Worm (Caenorhabditis elegans) whole organism, L1 larva: ENCODE measurements around the gene set-3.

Source experiments
- C16A3.4 ChIP-seq: fragments of 150-350 bp; optimal IDR thresholded peaks from 2 replicates; lab custom pipeline; 2014; ENCODE audit warnings: missing biosample characterization, missing genetic modification characterization
- C34B4.2 ChIP-seq: sonication (generic microtip); optimal IDR thresholded peaks from 2 replicates; lab custom pipeline; 2017; ENCODE audit warnings: mild to moderate bottlenecking, missing genetic modification characterization, missing compliant biosample characterization
- Y116A8C.19 ChIP-seq: sonication (generic microtip); optimal IDR thresholded peaks from 2 replicates; lab custom pipeline; 2016; ENCODE audit warnings: missing compliant biosample characterization, missing genetic modification characterization, borderline replicate concordance
- aha-1 ChIP-seq: fragments of 150-350 bp; optimal IDR thresholded peaks from 2 replicates; lab custom pipeline; 2014; ENCODE audit warnings: missing biosample characterization, missing genetic modification characterization
- alr-1 ChIP-seq: fragments of 200-800 bp; sonication (Bioruptor generic); optimal IDR thresholded peaks from 2 replicates; lab custom pipeline; 2018; ENCODE audit warnings: borderline replicate concordance, mild to moderate bottlenecking, missing genetic modification characterization, missing compliant biosample characterization
- aly-2 ChIP-seq: fragments of 150-350 bp; optimal IDR thresholded peaks from 2 replicates; lab custom pipeline; 2014; ENCODE audit warnings: missing biosample characterization, missing genetic modification characterization
- ama-1 ChIP-seq: fragments of 150-350 bp; optimal IDR thresholded peaks from 2 replicates; lab custom pipeline; 2014
- blmp-1 ChIP-seq: fragments of 150-350 bp; optimal IDR thresholded peaks from 2 replicates; lab custom pipeline; 2014; ENCODE audit warnings: missing biosample characterization, missing genetic modification characterization
- ceh-63 ChIP-seq: fragments of 200-800 bp; sonication (Bioruptor generic); optimal IDR thresholded peaks from 2 replicates; lab custom pipeline; 2018; ENCODE audit warnings: mild to moderate bottlenecking, missing genetic modification characterization, missing compliant biosample characterization
- ceh-90 ChIP-seq: sonication (generic microtip); optimal IDR thresholded peaks from 2 replicates; lab custom pipeline; 2016; ENCODE audit warnings: missing genetic modification characterization, missing compliant biosample characterization
- dpl-1 ChIP-seq, 3 experiments: fragments of 150-350 bp in 2 of 3; sonication (generic microtip) in 1 of 3; optimal IDR thresholded peaks; 2 replicates each; lab custom pipeline; 2014 to 2017; ENCODE audit warnings: missing biosample characterization in 3 of 3, missing genetic modification characterization in 3 of 3, missing genetic modification reagents in 3 of 3
- dsc-1 ChIP-seq: sonication (generic microtip); optimal IDR thresholded peaks from 2 replicates; lab custom pipeline; 2016; ENCODE audit warnings: mild to moderate bottlenecking, missing genetic modification characterization, missing compliant biosample characterization
- efl-1 ChIP-seq, 4 experiments: fragments of 150-350 bp; optimal IDR thresholded peaks in 3 of 4; peaks in 1 of 4; 1 replicate in 1 of 4; 2 replicates in 3 of 4; lab custom pipeline; 2014; ENCODE audit warnings: missing biosample characterization in 2 of 4, missing genetic modification characterization in 2 of 4, missing genetic modification reagents in 2 of 4
- egl-13 ChIP-seq: sonication (generic microtip); optimal IDR thresholded peaks from 2 replicates; lab custom pipeline; 2016; ENCODE audit warnings: missing genotype, missing genetic modification reagents, missing genetic modification characterization, missing compliant biosample characterization
- elt-2 ChIP-seq: sonication (generic microtip); optimal IDR thresholded peaks from 2 replicates; lab custom pipeline; 2016; ENCODE audit warnings: missing genetic modification characterization, mild to moderate bottlenecking, inconsistent platforms, missing compliant biosample characterization, missing genetic modification reagents
- elt-3 ChIP-seq, 6 experiments: fragments of 150-350 bp in 1 of 6; sonication (generic microtip); optimal IDR thresholded peaks; 2 replicates each; lab custom pipeline; 2017 to 2018; ENCODE audit warnings: missing biosample characterization in 6 of 6, missing genetic modification characterization in 6 of 6, inconsistent platforms in 1 of 6
- fkh-4 ChIP-seq: sonication (generic microtip); optimal IDR thresholded peaks from 2 replicates; lab custom pipeline; 2016; ENCODE audit warnings: missing compliant biosample characterization, missing genetic modification characterization, borderline replicate concordance
- fkh-8 ChIP-seq: sonication (generic microtip); optimal IDR thresholded peaks from 2 replicates; lab custom pipeline; 2016; ENCODE audit warnings: mild to moderate bottlenecking, missing genetic modification characterization, missing compliant biosample characterization
- fos-1 ChIP-seq: fragments of 150-350 bp; optimal IDR thresholded peaks from 2 replicates; lab custom pipeline; 2014; ENCODE audit warnings: missing biosample characterization, missing genetic modification characterization
- grh-1 ChIP-seq: fragments of 200-800 bp; sonication (Bioruptor generic); IDR thresholded peaks from 2 replicates; pipeline ENCODE4 v1.3.6; 2022; ENCODE audit warnings: missing genetic modification reagents, missing genetic modification characterization, missing compliant biosample characterization
- hlh-4 ChIP-seq: sonication (generic microtip); optimal IDR thresholded peaks from 2 replicates; lab custom pipeline; 2016; ENCODE audit warnings: mild to moderate bottlenecking, missing genetic modification characterization, missing compliant biosample characterization
- hpl-2 ChIP-seq: fragments of 150-350 bp; optimal IDR thresholded peaks from 2 replicates; lab custom pipeline; 2014; ENCODE audit warnings: missing biosample characterization, missing genetic modification reagents, missing genetic modification characterization
- isw-1 ChIP-seq: fragments of 200-800 bp; sonication (Bioruptor generic); IDR thresholded peaks from 2 replicates; pipeline ENCODE4 v1.3.6; 2022; ENCODE audit warnings: missing genetic modification characterization, missing compliant biosample characterization
- jun-1 ChIP-seq: fragments of 150-350 bp; optimal IDR thresholded peaks from 2 replicates; lab custom pipeline; 2014; ENCODE audit warnings: missing biosample characterization, missing genetic modification reagents, missing genetic modification characterization
- lin-13 ChIP-seq: fragments of 150-350 bp; optimal IDR thresholded peaks from 2 replicates; lab custom pipeline; 2014; ENCODE audit warnings: missing biosample characterization, missing genetic modification reagents, missing genetic modification characterization
- lin-15B ChIP-seq: fragments of 150-350 bp; sonication (generic microtip); optimal IDR thresholded peaks from 3 replicates; lab custom pipeline; 2014; ENCODE audit warnings: missing biosample characterization, missing genetic modification characterization
- lin-35 ChIP-seq, 2 experiments: fragments of 150-350 bp; optimal IDR thresholded peaks; 2 replicates each; lab custom pipeline; 2014; ENCODE audit warnings: missing biosample characterization in 2 of 2, missing genetic modification characterization in 2 of 2, missing genetic modification reagents in 2 of 2
- lir-3 ChIP-seq: sonication (generic microtip); optimal IDR thresholded peaks from 2 replicates; lab custom pipeline; 2016; ENCODE audit warnings: mild to moderate bottlenecking, missing genetic modification characterization, moderate library complexity, missing compliant biosample characterization; ENCODE audit not compliant: poor library complexity
- mdl-1 ChIP-seq, 2 experiments: fragments of 150-350 bp; optimal IDR thresholded peaks; 2 replicates each; lab custom pipeline; 2014 to 2017; ENCODE audit warnings: missing biosample characterization in 2 of 2, missing genetic modification characterization in 2 of 2, inconsistent platforms in 1 of 2
- mep-1 ChIP-seq: fragments of 150-350 bp; optimal IDR thresholded peaks from 2 replicates; lab custom pipeline; 2014; ENCODE audit warnings: missing biosample characterization, missing genetic modification characterization
- nhr-12 ChIP-seq: sonication (generic microtip); optimal IDR thresholded peaks from 2 replicates; lab custom pipeline; 2017; ENCODE audit warnings: missing biosample characterization, missing genetic modification characterization
- nhr-20 ChIP-seq: sonication (generic microtip); optimal IDR thresholded peaks from 2 replicates; lab custom pipeline; 2016; ENCODE audit warnings: mild to moderate bottlenecking, missing genetic modification characterization, missing compliant biosample characterization
- nhr-28 ChIP-seq: fragments of 150-350 bp; optimal IDR thresholded peaks from 2 replicates; lab custom pipeline; 2014; ENCODE audit warnings: missing biosample characterization, missing genetic modification characterization
- nhr-47 ChIP-seq: sonication (generic microtip); optimal IDR thresholded peaks from 2 replicates; lab custom pipeline; 2016; ENCODE audit warnings: mild to moderate bottlenecking, missing genetic modification characterization, moderate library complexity, missing compliant biosample characterization
- nhr-76 ChIP-seq: sonication (generic microtip); optimal IDR thresholded peaks from 2 replicates; lab custom pipeline; 2017; ENCODE audit warnings: missing biosample characterization, missing genetic modification characterization
- nhr-77 ChIP-seq: fragments of 150-350 bp; optimal IDR thresholded peaks from 2 replicates; lab custom pipeline; 2014; ENCODE audit warnings: missing biosample characterization, missing genetic modification characterization
- nhr-84 ChIP-seq: sonication (generic microtip); optimal IDR thresholded peaks from 2 replicates; lab custom pipeline; 2017; ENCODE audit warnings: missing biosample characterization, missing genetic modification characterization
- nhr-85 ChIP-seq: sonication (generic microtip); peaks from one replicate; lab custom pipeline; 2016; ENCODE audit warnings: missing genetic modification characterization, inconsistent platforms, missing compliant biosample characterization
- pax-3 ChIP-seq: fragments of 200-800 bp; sonication (Bioruptor generic); optimal IDR thresholded peaks from 2 replicates; lab custom pipeline; 2018; ENCODE audit warnings: mild to moderate bottlenecking, missing genetic modification characterization, moderate library complexity, missing compliant biosample characterization
- rnt-1 ChIP-seq: sonication (generic microtip); optimal IDR thresholded peaks from 2 replicates; lab custom pipeline; 2016; ENCODE audit warnings: mild to moderate bottlenecking, missing genetic modification characterization, moderate library complexity, missing compliant biosample characterization
- skn-1 ChIP-seq: fragments of 150-350 bp; optimal IDR thresholded peaks from 2 replicates; lab custom pipeline; 2014; ENCODE audit warnings: missing biosample characterization, missing genetic modification characterization
- snu-23 ChIP-seq: sonication (generic microtip); optimal IDR thresholded peaks from 2 replicates; lab custom pipeline; 2016; ENCODE audit warnings: missing genetic modification characterization, missing compliant biosample characterization
- sox-4 ChIP-seq: sonication (generic microtip); optimal IDR thresholded peaks from 2 replicates; lab custom pipeline; 2016; ENCODE audit warnings: missing genetic modification characterization, missing compliant biosample characterization
- sptf-1 ChIP-seq: fragments of 150-350 bp; optimal IDR thresholded peaks from 2 replicates; lab custom pipeline; 2014; ENCODE audit warnings: missing biosample characterization, missing genetic modification characterization
- swsn-7 ChIP-seq: sonication (generic microtip); optimal IDR thresholded peaks from 2 replicates; lab custom pipeline; 2016; ENCODE audit warnings: missing genetic modification characterization, missing compliant biosample characterization
- tlp-1 ChIP-seq: fragments of 150-350 bp; optimal IDR thresholded peaks from 2 replicates; lab custom pipeline; 2014; ENCODE audit warnings: missing biosample characterization, missing genetic modification characterization
- unc-130 ChIP-seq: fragments of 150-350 bp; optimal IDR thresholded peaks from 2 replicates; lab custom pipeline; 2017; ENCODE audit warnings: missing biosample characterization, missing genetic modification characterization, inconsistent platforms
- unc-62 ChIP-seq: fragments of 150-350 bp; optimal IDR thresholded peaks from 2 replicates; lab custom pipeline; 2014; ENCODE audit warnings: missing biosample characterization, missing genetic modification reagents, missing genetic modification characterization
- unc-98 ChIP-seq: fragments of 200-800 bp; sonication (Bioruptor generic); IDR thresholded peaks from 2 replicates; pipeline ENCODE4 v1.3.6; 2022; ENCODE audit warnings: missing genetic modification characterization, missing compliant biosample characterization
- vab-15 ChIP-seq: sonication (generic microtip); optimal IDR thresholded peaks from 2 replicates; lab custom pipeline; 2017; ENCODE audit warnings: missing genotype, mild to moderate bottlenecking, missing genetic modification characterization, missing compliant biosample characterization
- zip-4 ChIP-seq: fragments of 200-800 bp; sonication (Bioruptor generic); optimal IDR thresholded peaks from 2 replicates; lab custom pipeline; 2018; ENCODE audit warnings: mild to moderate bottlenecking, missing genetic modification characterization, moderate library complexity, missing compliant biosample characterization

The set-3 gene

DNA sequence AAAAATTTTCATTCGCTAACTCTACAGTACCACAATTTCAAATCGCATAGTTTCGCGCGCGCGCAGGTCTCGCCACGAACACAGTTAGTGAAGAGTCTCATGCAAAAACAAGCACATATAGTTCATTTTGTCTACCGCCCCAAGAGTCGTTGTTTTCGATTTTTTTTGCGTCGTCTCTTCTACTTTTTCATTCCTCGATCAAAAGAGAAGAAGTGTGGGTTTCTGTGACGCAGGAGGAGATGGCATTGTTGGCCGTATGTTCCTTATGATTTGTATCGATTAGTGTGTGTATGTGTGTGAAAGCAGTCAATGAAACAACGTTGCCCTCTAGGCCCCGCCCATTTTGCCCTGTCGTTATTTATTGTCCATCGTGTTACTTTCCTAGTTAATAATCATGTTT lies 3.5 kb upstream of the set-3 start:
- TF ChIP-seq C16A3.4 (tag; lab: Kevin White, UChicago), result no peak
- peak; percentile 65 for TF ChIP-seq nhr-85 (tag; lab: Kevin White, UChicago)
- peak in 1 of 2 experiments; percentile 29 for TF ChIP-seq lin-35 (GFP tag; optimal IDR thresholded peaks at IDR 0.05; lab: Kevin White, UChicago)
- no peak for TF ChIP-seq jun-1 (tag; lab: Kevin White, UChicago)
- TF ChIP-seq blmp-1 (tag; lab: Kevin White, UChicago), result peak; percentile 54
- peak; percentile 29 for TF ChIP-seq rnt-1 (tag; lab: Kevin White, UChicago)

DNA sequence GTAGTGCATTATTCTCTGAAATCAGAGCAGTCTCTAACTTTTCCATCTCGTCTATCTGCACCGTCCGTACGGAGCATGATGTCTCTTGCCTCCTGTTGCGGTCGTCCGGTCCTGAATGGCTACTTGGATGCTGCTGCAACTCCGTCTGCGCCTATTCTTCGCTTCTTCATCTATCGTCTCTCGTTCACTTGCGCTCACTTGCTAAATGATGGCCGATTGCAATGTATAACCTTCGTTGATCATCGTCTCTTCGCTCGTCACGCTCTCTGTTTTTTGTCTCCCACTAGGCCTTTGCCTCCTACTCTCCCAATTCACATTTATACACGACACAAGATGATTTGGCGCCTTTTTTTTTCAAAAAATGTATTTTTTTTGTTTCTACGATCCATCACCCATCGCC lies 2.9 kb upstream of the set-3 start:
- no peak for TF ChIP-seq jun-1 (tag; lab: Kevin White, UChicago)
- no peak for TF ChIP-seq lin-13 (GFP tag; lab: Kevin White, UChicago)
- no peak for TF ChIP-seq zip-4
- no peak for TF ChIP-seq lir-3
- TF ChIP-seq ama-1 (lab: Kevin White, UChicago), result no peak
- no peak for TF ChIP-seq unc-62
- no peak for TF ChIP-seq ceh-90 (tag; lab: Kevin White, UChicago)
- peak; percentile 72 for TF ChIP-seq fkh-8 (tag; lab: Kevin White, UChicago)
- TF ChIP-seq fos-1 (tag; lab: Kevin White, UChicago), result peak; percentile 40
- TF ChIP-seq elt-3 (tag; optimal IDR thresholded peaks at IDR 0.05; lab: Kevin White, UChicago), result no peak
- no peak for TF ChIP-seq vab-15 (tag; lab: Kevin White, UChicago)
- peak; percentile 31 to 56 (median 39) for TF ChIP-seq dpl-1 (GFP tag; optimal IDR thresholded peaks at IDR 0.05; lab: Kevin White, UChicago)
- TF ChIP-seq fkh-4 (tag; lab: Kevin White, UChicago), result no peak
- no peak for TF ChIP-seq aha-1
- TF ChIP-seq snu-23 (GFP tag; lab: Kevin White, UChicago), result peak; percentile 78
- TF ChIP-seq unc-98 (GFP tag; lab: Robert Waterston, UW), result no peak
- no peak for TF ChIP-seq nhr-12
- TF ChIP-seq unc-130 (tag; lab: Kevin White, UChicago), result peak; percentile 63
- TF ChIP-seq Y116A8C.19 (tag; lab: Kevin White, UChicago), result no peak
- TF ChIP-seq nhr-20 (tag; lab: Kevin White, UChicago), result peak; percentile 60
- no peak for TF ChIP-seq tlp-1 (tag; lab: Kevin White, UChicago)
- TF ChIP-seq ceh-63 (GFP tag; lab: Kevin White, UChicago), result no peak
- TF ChIP-seq isw-1 (GFP tag; lab: Robert Waterston, UW), result no peak
- TF ChIP-seq egl-13 (tag; lab: Kevin White, UChicago), result peak; percentile 2
- no peak for TF ChIP-seq alr-1
- TF ChIP-seq C34B4.2 (tag; lab: Kevin White, UChicago), result no peak
- peak; percentile 68 for TF ChIP-seq swsn-7 (tag; lab: Kevin White, UChicago)
- TF ChIP-seq mep-1, result peak; percentile 21
- TF ChIP-seq dsc-1 (tag; lab: Kevin White, UChicago), result peak; percentile 42
- no peak for TF ChIP-seq hlh-4 (tag; lab: Kevin White, UChicago)
- peak in 1 of 2 experiments; percentile 63 for TF ChIP-seq mdl-1 (tag; optimal IDR thresholded peaks at IDR 0.05; lab: Kevin White, UChicago)
- TF ChIP-seq grh-1, result no peak
- TF ChIP-seq nhr-76, result no peak
- TF ChIP-seq aly-2 (tag; lab: Kevin White, UChicago), result no peak
- no peak for TF ChIP-seq nhr-28 (tag; lab: Kevin White, UChicago)
- peak; percentile 59 for TF ChIP-seq nhr-47
- TF ChIP-seq efl-1 (optimal IDR thresholded peaks at IDR 0.05; lab: Kevin White, UChicago), result peak; percentile 49 to 64
- TF ChIP-seq efl-1 (GFP tag; optimal IDR thresholded peaks at IDR 0.05 in 1 of 2; lab: Kevin White, UChicago), result peak in 1 of 2 experiments; percentile 83
- TF ChIP-seq lin-15B (tag; lab: Kevin White, UChicago), result no peak
- TF ChIP-seq skn-1, result no peak
- TF ChIP-seq sox-4 (tag; lab: Kevin White, UChicago), result peak; percentile 14
- TF ChIP-seq nhr-84 (tag; lab: Kevin White, UChicago), result no peak
- no peak for TF ChIP-seq sptf-1 (tag; lab: Kevin White, UChicago)
- peak; percentile 49 for TF ChIP-seq blmp-1 (tag; lab: Kevin White, UChicago)
- TF ChIP-seq hpl-2 (GFP tag; lab: Kevin White, UChicago), result no peak
- no peak for TF ChIP-seq pax-3 (tag; lab: Kevin White, UChicago)
- no peak for TF ChIP-seq elt-2 (tag; lab: Kevin White, UChicago)
- peak; percentile 11 for TF ChIP-seq nhr-77 (tag; lab: Kevin White, UChicago)
- peak; percentile 77 for TF ChIP-seq rnt-1 (tag; lab: Kevin White, UChicago)
